Worm (Caenorhabditis elegans) whole organism, mixed stage, embryonic: Measurements from ENCODE around the gene clik-1.

Experiments used
- M03D4.4 ChIP-seq: sonication (generic microtip); optimal IDR thresholded peaks from 2 replicates; lab custom pipeline; 2017; ENCODE audit warnings: mild to moderate bottlenecking, missing genetic modification characterization, missing compliant biosample characterization
- bed-3 ChIP-seq: fragments of 200-800 bp; sonication (Bioruptor generic); optimal IDR thresholded peaks from 3 replicates; lab custom pipeline; 2018; ENCODE audit warnings: mild to moderate bottlenecking, missing genetic modification characterization, moderate library complexity, missing compliant biosample characterization
- ceh-39 ChIP-seq: fragments of 150-350 bp; optimal IDR thresholded peaks from 2 replicates; lab custom pipeline; 2014; ENCODE audit warnings: missing biosample characterization, missing genetic modification characterization
- ceh-43 ChIP-seq: fragments of 200-800 bp; sonication (Bioruptor generic); optimal IDR thresholded peaks from 2 replicates; lab custom pipeline; 2018; ENCODE audit warnings: mild to moderate bottlenecking, missing genetic modification characterization, moderate library complexity, missing compliant biosample characterization
- ceh-83 ChIP-seq: fragments of 200-800 bp; sonication (Bioruptor generic); optimal IDR thresholded peaks from 2 replicates; lab custom pipeline; 2018; ENCODE audit warnings: mild to moderate bottlenecking, missing genetic modification characterization, missing compliant biosample characterization
- ces-1 ChIP-seq: fragments of 150-350 bp; optimal IDR thresholded peaks from 2 replicates; lab custom pipeline; 2014; ENCODE audit warnings: missing biosample characterization, missing genetic modification reagents, missing genetic modification characterization
- cnd-1 ChIP-seq: fragments of 200-800 bp; sonication (Bioruptor generic); optimal IDR thresholded peaks from 2 replicates; lab custom pipeline; 2018; ENCODE audit warnings: mild to moderate bottlenecking, missing genetic modification characterization, missing compliant biosample characterization
- elt-1 ChIP-seq: sonication (generic microtip); optimal IDR thresholded peaks from 2 replicates; lab custom pipeline; 2017; ENCODE audit warnings: missing genetic modification characterization, mild to moderate bottlenecking, missing compliant biosample characterization, antibody characterized with exemption, moderate library complexity, borderline replicate concordance; ENCODE audit not compliant: insufficient read depth
- flh-1 ChIP-seq: fragments of 200-800 bp; sonication (Bioruptor generic); optimal IDR thresholded peaks from 2 replicates; lab custom pipeline; 2018; ENCODE audit warnings: mild to moderate bottlenecking, missing genetic modification characterization, moderate library complexity, missing compliant biosample characterization
- lin-13 ChIP-seq: fragments of 150-350 bp; optimal IDR thresholded peaks from 2 replicates; lab custom pipeline; 2014; ENCODE audit warnings: missing biosample characterization, missing genetic modification characterization
- lsy-2 ChIP-seq: fragments of 150-350 bp; optimal IDR thresholded peaks from 2 replicates; lab custom pipeline; 2014; ENCODE audit warnings: missing biosample characterization, missing genetic modification characterization
- mab-5 ChIP-seq: fragments of 150-350 bp; optimal IDR thresholded peaks from 2 replicates; lab custom pipeline; 2014; ENCODE audit warnings: missing biosample characterization, missing genetic modification characterization
- mls-2 ChIP-seq: sonication (generic microtip); optimal IDR thresholded peaks from 2 replicates; lab custom pipeline; 2016; ENCODE audit warnings: mild to moderate bottlenecking, missing genetic modification characterization, moderate library complexity, missing compliant biosample characterization
- nhr-12 ChIP-seq: fragments of 150-350 bp; optimal IDR thresholded peaks from 2 replicates; lab custom pipeline; 2014; ENCODE audit warnings: missing biosample characterization, missing genetic modification characterization
- nhr-2 ChIP-seq: fragments of 150-350 bp; optimal IDR thresholded peaks from 2 replicates; lab custom pipeline; 2014; ENCODE audit warnings: missing biosample characterization, missing genetic modification characterization
- nhr-237 ChIP-seq: fragments of 150-350 bp; optimal IDR thresholded peaks from 2 replicates; lab custom pipeline; 2014; ENCODE audit warnings: missing biosample characterization, missing genetic modification characterization
- nhr-76 ChIP-seq: sonication (generic microtip); optimal IDR thresholded peaks from 2 replicates; lab custom pipeline; 2017; ENCODE audit warnings: missing biosample characterization, missing genetic modification characterization
- sem-2 ChIP-seq: fragments of 200-800 bp; sonication (Bioruptor generic); optimal IDR thresholded peaks from 2 replicates; lab custom pipeline; 2018; ENCODE audit warnings: mild to moderate bottlenecking, missing genetic modification characterization, missing compliant biosample characterization
- snpc-4 ChIP-seq: fragments of 150-350 bp; optimal IDR thresholded peaks from 2 replicates; lab custom pipeline; 2014; ENCODE audit warnings: missing biosample characterization, missing genetic modification characterization
- tbx-8 ChIP-seq: fragments of 200-800 bp; sonication (Bioruptor generic); optimal IDR thresholded peaks from 2 replicates; lab custom pipeline; 2018; ENCODE audit warnings: mild to moderate bottlenecking, missing genetic modification characterization, moderate library complexity, missing compliant biosample characterization
- unc-120 ChIP-seq: sonication (generic microtip); optimal IDR thresholded peaks from 2 replicates; lab custom pipeline; 2017; ENCODE audit warnings: missing genetic modification characterization, missing compliant biosample characterization; ENCODE audit not compliant: poor library complexity, severe bottlenecking
- zip-8 ChIP-seq: fragments of 150-350 bp; optimal IDR thresholded peaks from 2 replicates; lab custom pipeline; 2014; ENCODE audit warnings: missing biosample characterization, missing genetic modification characterization

Gene clik-1

DNA sequence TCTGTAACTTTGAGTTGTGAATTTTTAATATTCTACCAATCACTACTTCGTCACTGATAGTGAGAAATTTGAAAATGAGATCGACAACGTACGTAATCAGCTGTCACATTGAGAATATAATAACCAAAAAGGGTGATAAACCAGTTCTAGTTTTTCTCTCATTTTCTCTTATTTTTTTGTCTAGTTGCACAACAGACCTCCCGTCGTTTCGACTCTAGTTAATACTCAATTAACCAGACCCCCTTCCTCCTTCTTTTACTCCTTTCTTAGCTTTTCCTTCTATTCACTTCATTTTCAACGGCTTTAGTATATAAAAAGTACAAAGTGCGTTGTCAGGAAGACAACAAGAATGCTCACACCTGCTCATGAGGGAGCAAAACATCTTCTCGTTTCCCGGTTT, 41.3 kb downstream of the clik-1 start, which contains the start of gene ZC487.1:
ZC487.1 (plus strand) TSS at position 301 of the 400 bp plus-strand sequence.
- TF ChIP-seq M03D4.4 (tag; lab: Kevin White, UChicago) (no peak), nhr-12 (tag; lab: Kevin White, UChicago) (no peak), lsy-2 (tag; lab: Kevin White, UChicago) (no peak), nhr-76 (no peak), tbx-8 (no peak), ceh-43 (GFP tag; lab: Kevin White, UChicago) (no peak), nhr-237 (tag; lab: Kevin White, UChicago) (no peak), nhr-2 (tag; lab: Kevin White, UChicago) (no peak)
- TF ChIP-seq, all 35 proteins: peak for 0

- TF ChIP-seq unc-120 (no peak), ces-1 (GFP tag; lab: Kevin White, UChicago) (peak; percentile 96)
Observed at ce11 chrV:6726279-6726678, 42.3 kb downstream of the clik-1 start.

DNA sequence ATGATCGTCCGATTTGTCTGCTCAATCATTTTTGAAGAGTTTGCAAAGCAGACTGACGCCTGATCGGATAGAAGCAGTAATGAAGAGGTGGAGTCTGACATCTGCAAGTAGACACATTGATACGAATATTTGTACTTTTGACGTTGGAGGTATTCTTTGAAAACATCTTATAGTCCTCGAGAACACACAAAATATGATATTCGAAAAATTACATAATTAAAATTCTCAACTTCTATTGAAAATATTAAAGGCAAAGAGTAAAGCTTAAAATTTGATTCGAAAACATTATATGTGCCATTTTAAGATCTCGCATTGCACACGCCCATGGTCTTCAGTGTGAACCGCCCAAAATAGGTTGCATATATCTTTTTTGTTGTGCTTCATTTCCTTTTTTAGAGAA, 46.2 kb downstream of the clik-1 start, which contains the start of gene ZC487.2:
ZC487.2 (minus strand) TSS at position 101 of the 400 bp plus-strand sequence.
- TF ChIP-seq lsy-2 (tag; lab: Kevin White, UChicago), result no peak
- TF ChIP-seq cnd-1, result no peak
- TF ChIP-seq elt-1 (tag; lab: Kevin White, UChicago), result no peak
- TF ChIP-seq ceh-39 (tag; lab: Kevin White, UChicago), result no peak
- TF ChIP-seq sem-2 (GFP tag; lab: Kevin White, UChicago), result no peak
- TF ChIP-seq nhr-237 (tag; lab: Kevin White, UChicago), result no peak

- no peak for TF ChIP-seq unc-120
- TF ChIP-seq zip-8 (tag; lab: Kevin White, UChicago), result no peak
- no peak for TF ChIP-seq lsy-2 (tag; lab: Kevin White, UChicago)
- no peak for TF ChIP-seq lin-13 (tag; lab: Kevin White, UChicago)
- no peak for TF ChIP-seq snpc-4 (tag; lab: Kevin White, UChicago)
- no peak for TF ChIP-seq cnd-1
- TF ChIP-seq ceh-39 (tag; lab: Kevin White, UChicago), result no peak
- TF ChIP-seq mab-5 (tag; lab: Kevin White, UChicago), result no peak
- no peak for TF ChIP-seq mls-2 (tag; lab: Kevin White, UChicago)
- no peak for TF ChIP-seq tbx-8
- TF ChIP-seq nhr-2 (tag; lab: Kevin White, UChicago), result no peak
- no peak for TF ChIP-seq nhr-76
- no peak for TF ChIP-seq nhr-12 (tag; lab: Kevin White, UChicago)
- no peak for TF ChIP-seq bed-3 (GFP tag; lab: Kevin White, UChicago)
- TF ChIP-seq ces-1 (GFP tag; lab: Kevin White, UChicago), result no peak
- TF ChIP-seq ceh-83, result no peak
- TF ChIP-seq flh-1, result no peak
- TF ChIP-seq, all 35 proteins: peak for 0
Observed at ce11 chrV:6718232-6718631, 50.3 kb downstream of the clik-1 start, which contains the start of gene srg-30. Gene srg-30 (minus strand): TSS chrV:6718332.
